Worm (Caenorhabditis elegans): ENCODE results near the gene oac-37.

ce11 chrIV:14162772-14163171 is 17.1 kb downstream of the oac-37 start, which contains the start of gene R05A10.7:
- TF ChIP-seq W03F9.2 (tag; optimal IDR thresholded peaks at IDR 0.05) (no peak), him-1 (tag; optimal IDR thresholded peaks at IDR 0.05) (no peak)

Measured in whole organism, L4/young adult.